Fruit fly (Drosophila melanogaster): Measurements from ENCODE around the gene Cpsf6.

Cpsf6 gene

DNA sequence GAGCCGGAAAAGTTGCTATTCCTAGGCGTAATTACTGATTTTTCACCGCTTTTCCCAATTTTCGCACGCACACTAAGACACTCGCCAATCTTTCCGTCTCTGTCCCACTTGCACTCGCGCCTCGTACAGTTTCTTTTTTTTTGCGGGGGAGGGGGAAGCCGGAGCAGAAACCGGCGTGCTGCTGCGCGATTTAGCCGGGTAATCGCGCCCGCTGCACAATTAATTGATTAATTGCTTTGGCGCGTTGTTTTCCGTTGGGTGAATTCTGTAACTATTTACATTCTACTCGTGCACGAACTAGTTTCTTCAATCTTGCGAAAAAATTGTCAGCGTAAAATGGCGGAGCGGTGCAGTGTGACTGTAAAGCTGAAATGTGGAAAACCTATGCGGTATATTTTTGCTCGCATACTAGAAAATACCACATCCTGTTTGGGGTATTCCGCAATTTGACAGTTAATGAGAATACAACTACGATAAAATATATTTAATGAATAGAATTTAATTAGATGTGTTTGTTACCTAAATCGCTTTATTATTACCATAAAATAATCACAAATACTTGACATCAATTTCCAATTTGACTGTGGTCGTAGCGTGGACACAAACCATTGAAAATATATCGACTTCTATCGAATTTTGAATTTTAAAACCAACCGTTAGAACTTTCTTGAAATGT, at the start of gene Cpsf6 (continued):
- TF ChIP-seq slbo (GFP tag; IDR thresholded peaks at IDR 0.05) (peak; percentile 80), CG14667 (GFP tag; IDR thresholded peaks at IDR 0.05) (peak; percentile 30; the same call in 1 of the 2 replicates), CG8281 (tag; optimal IDR thresholded peaks at IDR 0.05) (peak; percentile 15), Hey (tag; optimal IDR thresholded peaks at IDR 0.05) (peak; percentile 29), cas (GFP tag; IDR thresholded peaks at IDR 0.05) (peak; percentile 54; the same call in 1 of the 2 replicates), Atf6 (GFP tag; IDR thresholded peaks at IDR 0.05) (peak; percentile 64), Nf-YB (GFP tag; optimal IDR thresholded peaks at IDR 0.05) (peak; percentile 11), dysf (GFP tag; IDR thresholded peaks at IDR 0.05) (peak; percentile 71; the same call in 2 of the 3 replicates), Ets97D (GFP tag; optimal IDR thresholded peaks at IDR 0.05) (peak; percentile 49), Atf-2 (GFP tag; optimal IDR thresholded peaks at IDR 0.05) (no peak), CG16813 (GFP tag; IDR thresholded peaks at IDR 0.05; ENCODE audit: partially characterized antibody) (0 out of 3 replicates have a peak, but pooled peaks have one; percentile 38), tx (GFP tag; optimal IDR thresholded peaks at IDR 0.05) (peak; percentile 13), gro (GFP tag; optimal IDR thresholded peaks at IDR 0.05) (no peak), sima (GFP tag; optimal IDR thresholded peaks at IDR 0.05) (no peak), p53 (GFP tag; optimal IDR thresholded peaks at IDR 0.05) (no peak), zen (tag; optimal IDR thresholded peaks at IDR 0.05) (peak; percentile 89), sob (GFP tag; IDR thresholded peaks at IDR 0.05) (peak; percentile 58), CG12391 (tag; optimal IDR thresholded peaks at IDR 0.05) (peak; percentile 87), Dbx (GFP tag; IDR thresholded peaks at IDR 0.05) (0 out of 3 replicates have a peak, but pooled peaks have one; percentile 51), CG11723 (GFP tag; optimal IDR thresholded peaks at IDR 0.05) (no peak), Mrtf (GFP tag; IDR thresholded peaks at IDR 0.05) (no peak; the same call in 2 of the 3 replicates), HLH54F (GFP tag; optimal IDR thresholded peaks at IDR 0.05) (no peak), CG6254 (GFP tag; optimal IDR thresholded peaks at IDR 0.05) (no peak), CG10274 (GFP tag; optimal IDR thresholded peaks at IDR 0.05) (no peak), stc (GFP tag; IDR thresholded peaks at IDR 0.05) (no peak), Ets65A (GFP tag) (peak; percentile 91), Gug (GFP tag; IDR thresholded peaks at IDR 0.05) (no peak), Nf-YA (GFP tag; IDR thresholded peaks at IDR 0.05) (peak; percentile 32; the same call in 1 of the 2 replicates), MBD-R2 (GFP tag; IDR thresholded peaks at IDR 0.05) (peak; percentile 34; the same call in 1 of the 2 replicates), nerfin-1 (tag; optimal IDR thresholded peaks at IDR 0.05) (peak; percentile 42), Med (GFP tag) (peak; percentile 50), cad (GFP tag; optimal IDR thresholded peaks at IDR 0.05) (no peak), Hsf (GFP tag; optimal IDR thresholded peaks at IDR 0.05) (peak; percentile 61), CG14050 (GFP tag; IDR thresholded peaks at IDR 0.05) (peak; percentile 61; the same call in 2 of the 3 replicates), unpg (GFP tag; optimal IDR thresholded peaks at IDR 0.05) (peak; percentile 80), CG4282 (GFP tag; optimal IDR thresholded peaks at IDR 0.05) (no peak), CG17802 (tag; optimal IDR thresholded peaks at IDR 0.05) (peak; percentile 29), CG9727 (GFP tag; optimal IDR thresholded peaks at IDR 0.05) (peak; percentile 48), CG4360 (GFP tag; IDR thresholded peaks at IDR 0.05) (no peak), CG3726 (GFP tag; IDR thresholded peaks at IDR 0.05) (no peak), ci (GFP tag; IDR thresholded peaks at IDR 0.05) (peak; percentile 82), eyg (GFP tag; optimal IDR thresholded peaks at IDR 0.05) (no peak), tio (GFP tag; optimal IDR thresholded peaks at IDR 0.05) (peak; percentile 20), wek (GFP tag; optimal IDR thresholded peaks at IDR 0.05) (peak; percentile 99), CG2199 (GFP tag; IDR thresholded peaks at IDR 0.05) (no peak), dpn (GFP tag; optimal IDR thresholded peaks at IDR 0.05) (peak; percentile 52 to 71), CG17568 (GFP tag; optimal IDR thresholded peaks at IDR 0.05) (peak; percentile 84), CG10366 (GFP tag; IDR thresholded peaks at IDR 0.05) (peak; percentile 77), Hr78 (GFP tag; optimal IDR thresholded peaks at IDR 0.05) (no peak), Tbp (GFP tag; optimal IDR thresholded peaks at IDR 0.05) (peak; percentile 27)

Measured in whole organism, embryonic.